Fruit fly (Drosophila melanogaster) whole organism, embryonic: ENCODE results near the gene CG10208.

ENCODE experiments used
- CG16863 ChIP-seq: fragments of 200-800 bp; sonication (Bioruptor generic); optimal IDR thresholded peaks from 3 replicates; lab custom pipeline; 2016; ENCODE audit warnings: missing biosample characterization, missing genetic modification characterization
- lab ChIP-seq: fragments of 200-800 bp; sonication (Bioruptor generic); optimal IDR thresholded peaks from 3 replicates; lab custom pipeline; 2017; ENCODE audit warnings: missing biosample characterization, missing genetic modification characterization, mild to moderate bottlenecking, moderate library complexity, missing genetic modification reagents

DNA sequence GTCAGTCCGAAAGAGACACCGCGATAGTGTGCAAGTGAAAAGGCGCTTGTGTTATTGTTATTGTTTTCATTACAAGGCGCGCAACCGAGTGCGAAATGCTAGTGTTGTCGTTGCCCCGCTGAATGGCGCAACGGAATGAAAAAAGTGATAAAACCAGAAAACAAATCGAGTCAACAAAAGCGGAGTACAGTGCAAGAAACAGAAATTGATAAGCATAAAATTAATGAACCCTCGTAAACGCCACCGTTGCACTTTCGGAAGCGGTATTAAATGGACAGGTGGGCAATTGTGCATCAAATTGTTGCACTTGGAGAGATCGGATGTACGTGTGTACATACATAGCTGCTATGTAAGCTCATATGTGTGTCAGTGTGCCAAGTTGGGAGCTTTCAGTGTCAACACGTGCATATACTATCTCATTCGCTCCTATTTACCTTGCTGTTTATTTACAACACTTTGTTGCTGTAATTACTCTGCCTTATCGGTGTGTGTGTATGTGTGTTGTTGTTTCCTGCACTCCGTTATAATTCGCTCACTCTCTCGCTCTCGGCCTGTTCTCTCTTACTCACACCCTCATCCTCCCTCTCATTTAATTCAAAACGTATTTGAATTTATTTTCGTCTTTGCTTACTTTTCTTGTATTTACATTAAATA is 50.4 kb downstream of the CG10208 start:
- peak; percentile 56 for TF ChIP-seq lab (GFP tag; lab: Kevin White, UChicago)
- no peak for TF ChIP-seq CG16863 (GFP tag; lab: Kevin White, UChicago)
